Fruit fly (Drosophila melanogaster): ENCODE data around the gene CG31296.

Gene CG31296

DNA sequence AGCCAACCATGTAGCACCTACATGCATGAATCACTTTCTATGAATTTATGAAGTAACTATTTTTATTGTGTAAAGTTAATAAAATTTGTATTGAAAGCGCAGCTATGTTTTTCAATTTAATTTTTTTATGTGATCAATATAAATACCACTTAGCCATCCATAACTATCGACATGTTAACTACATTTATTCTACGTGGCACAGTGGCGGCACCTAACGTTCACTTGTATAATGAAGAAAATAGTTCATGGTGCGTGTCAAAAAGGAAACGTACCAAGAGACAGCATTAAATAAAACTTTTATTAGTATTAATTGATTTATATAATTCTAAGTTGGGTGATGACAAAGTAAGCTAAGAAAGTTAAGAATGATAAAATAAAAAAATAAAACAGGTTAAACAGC lies 38.1 kb downstream of the CG31296 start (continued):
- TF ChIP-seq Nf-YA (GFP tag; IDR thresholded peaks at IDR 0.05) (no peak), HmgD (GFP tag; optimal IDR thresholded peaks at IDR 0.05) (no peak), CG4730 (GFP tag; IDR thresholded peaks at IDR 0.05) (no peak), CG4404 (GFP tag; IDR thresholded peaks at IDR 0.05) (no peak), ems (GFP tag; optimal IDR thresholded peaks at IDR 0.05) (no peak), h (optimal IDR thresholded peaks at IDR 0.05) (no peak), HHEX (GFP tag; optimal IDR thresholded peaks at IDR 0.05) (no peak), CG7271 (tag; optimal IDR thresholded peaks at IDR 0.05) (no peak), bigmax (GFP tag; optimal IDR thresholded peaks at IDR 0.05) (no peak), Spps (tag; optimal IDR thresholded peaks at IDR 0.05) (no peak), CG6791 (GFP tag; IDR thresholded peaks at IDR 0.05; ENCODE audit: partially characterized antibody) (peak; percentile 42; the same call in 1 of the 3 replicates), CG1832 (GFP tag; optimal IDR thresholded peaks at IDR 0.05) (no peak), CG7786 (GFP tag; optimal IDR thresholded peaks at IDR 0.05) (no peak), Xbp1 (GFP tag; optimal IDR thresholded peaks at IDR 0.05) (peak; percentile 16), CG1603 (tag; optimal IDR thresholded peaks at IDR 0.05) (no peak), CG17912 (GFP tag; optimal IDR thresholded peaks at IDR 0.05) (no peak), CG1529 (GFP tag; optimal IDR thresholded peaks at IDR 0.05) (no peak), Sry-β (GFP tag; optimal IDR thresholded peaks at IDR 0.05) (no peak), seq (GFP tag; IDR thresholded peaks at IDR 0.05) (no peak), Abd-B (GFP tag; optimal IDR thresholded peaks at IDR 0.05) (peak; percentile 32), Hsf (GFP tag; optimal IDR thresholded peaks at IDR 0.05) (peak; percentile 12), CG7556 (GFP tag; optimal IDR thresholded peaks at IDR 0.05) (no peak), gsb-n (tag; optimal IDR thresholded peaks at IDR 0.05) (no peak), cwo (GFP tag; optimal IDR thresholded peaks at IDR 0.05) (no peak), Bgb (GFP tag; IDR thresholded peaks at IDR 0.05; ENCODE audit: partially characterized antibody) (peak; percentile 69), Eip74EF (GFP tag; optimal IDR thresholded peaks at IDR 0.05) (no peak), Dp (GFP tag; optimal IDR thresholded peaks at IDR 0.05) (no peak), bbx (GFP tag; IDR thresholded peaks at IDR 0.05; ENCODE audit: partially characterized antibody) (0 out of 2 replicates have a peak, but pooled peaks have one; percentile 15), CG4424 (GFP tag; optimal IDR thresholded peaks at IDR 0.05) (no peak), Xrp1 (GFP tag; IDR thresholded peaks at IDR 0.05) (no peak), CG9932 (GFP tag; IDR thresholded peaks at IDR 0.05) (no peak), jing (GFP tag; optimal IDR thresholded peaks at IDR 0.05) (no peak), Pdp1 (GFP tag; optimal IDR thresholded peaks at IDR 0.05) (no peak), Hr39 (optimal IDR thresholded peaks at IDR 0.05) (no peak), slbo (GFP tag; IDR thresholded peaks at IDR 0.05) (no peak; the same call in 1 of the 2 replicates), Adf1 (GFP tag; IDR thresholded peaks at IDR 0.05) (no peak), Ets97D (GFP tag; optimal IDR thresholded peaks at IDR 0.05) (peak; percentile 3), CG15696 (tag; optimal IDR thresholded peaks at IDR 0.05) (peak; percentile 0), CG10321 (GFP tag; IDR thresholded peaks at IDR 0.05) (no peak), onecut (GFP tag; IDR thresholded peaks at IDR 0.05) (no peak), vfl (GFP tag; optimal IDR thresholded peaks at IDR 0.05) (no peak), Kr (GFP tag; optimal IDR thresholded peaks at IDR 0.05) (no peak), Atf3 (GFP tag; optimal IDR thresholded peaks at IDR 0.05) (no peak), pho (GFP tag; optimal IDR thresholded peaks at IDR 0.05) (no peak), CG12071 (GFP tag; optimal IDR thresholded peaks at IDR 0.05) (no peak), CG10959 (GFP tag; IDR thresholded peaks at IDR 0.05) (no peak), NfI (GFP tag; optimal IDR thresholded peaks at IDR 0.05) (peak; percentile 13), phol (tag; optimal IDR thresholded peaks at IDR 0.05) (peak; percentile 7), pros (GFP tag; optimal IDR thresholded peaks at IDR 0.05) (no peak), CG17359 (tag; optimal IDR thresholded peaks at IDR 0.05) (no peak), HmgZ (tag; optimal IDR thresholded peaks at IDR 0.05) (peak; percentile 2), gem (tag; optimal IDR thresholded peaks at IDR 0.05) (no peak)
